Fruit fly (Drosophila melanogaster) whole organism, embryonic: Measurements from ENCODE around the gene Eig71Eg.
A peak's percentile ranks its signal among the peaks of the same experiment; 100 is the strongest.

Experiments
- Atf6 ChIP-seq: fragments of 200-800 bp; sonication (Bioruptor generic); IDR thresholded peaks from 2 replicates; pipeline ENCODE4 v1.3.6; 2022; ENCODE audit warnings: missing biosample characterization, missing genetic modification characterization
- B-H1 ChIP-seq: fragments of 200-800 bp; sonication (Bioruptor generic); IDR thresholded peaks from 3 replicates; pipeline ENCODE4 v1.3.6; 2022; ENCODE audit warnings: missing biosample characterization, missing genetic modification characterization
- CG10366 ChIP-seq: fragments of 200-800 bp; sonication (Bioruptor generic); IDR thresholded peaks from 2 replicates; pipeline ENCODE4 v1.3.6; 2022; ENCODE audit warnings: missing biosample characterization, missing genetic modification characterization
- CG11723 ChIP-seq: fragments of 200-800 bp; sonication (Bioruptor generic); optimal IDR thresholded peaks from 2 replicates; lab custom pipeline; 2017; ENCODE audit warnings: missing biosample characterization, mild to moderate bottlenecking, missing genetic modification characterization
- CG13123 ChIP-seq: fragments of 200-800 bp; sonication (Bioruptor generic); optimal IDR thresholded peaks from 2 replicates; lab custom pipeline; 2016; ENCODE audit warnings: missing biosample characterization, missing genetic modification characterization
- CG13296 ChIP-seq: fragments of 200-800 bp; sonication (Bioruptor generic); optimal IDR thresholded peaks from 3 replicates; lab custom pipeline; 2018; ENCODE audit warnings: missing biosample characterization, mild to moderate bottlenecking, missing genetic modification characterization
- CG14441 ChIP-seq: fragments of 200-800 bp; sonication (Bioruptor generic); IDR thresholded peaks from 2 replicates; pipeline ENCODE4 v1.3.6; 2022; ENCODE audit warnings: missing biosample characterization, missing genetic modification characterization
- CG16863 ChIP-seq: fragments of 200-800 bp; sonication (Bioruptor generic); optimal IDR thresholded peaks from 3 replicates; lab custom pipeline; 2016; ENCODE audit warnings: missing biosample characterization, missing genetic modification characterization
- CG17361 ChIP-seq: fragments of 200-800 bp; sonication (Bioruptor generic); IDR thresholded peaks from 3 replicates; pipeline ENCODE4 v1.3.6; 2022; ENCODE audit warnings: missing biosample characterization, missing genetic modification characterization
- CG17829 ChIP-seq: fragments of 200-800 bp; optimal IDR thresholded peaks from 2 replicates; lab custom pipeline; 2019; ENCODE audit warnings: missing biosample characterization, mild to moderate bottlenecking, missing genetic modification characterization, moderate library complexity
- CG18262 ChIP-seq: fragments of 200-800 bp; optimal IDR thresholded peaks from 3 replicates; lab custom pipeline; 2019; ENCODE audit warnings: missing biosample characterization, mild to moderate bottlenecking, missing genetic modification characterization, moderate library complexity
- CG18599 ChIP-seq: fragments of 200-800 bp; sonication (Bioruptor generic); optimal IDR thresholded peaks from 3 replicates; lab custom pipeline; 2017; ENCODE audit warnings: missing biosample characterization, missing genetic modification characterization, mild to moderate bottlenecking, moderate library complexity, missing genetic modification reagents
- CG31388 ChIP-seq: fragments of 200-800 bp; sonication (Bioruptor generic); optimal IDR thresholded peaks from 2 replicates; lab custom pipeline; 2016; ENCODE audit warnings: missing biosample characterization, missing genetic modification characterization
- CG3281 ChIP-seq: fragments of 200-800 bp; sonication (Bioruptor generic); optimal IDR thresholded peaks from 3 replicates; lab custom pipeline; 2017; ENCODE audit warnings: missing biosample characterization, mild to moderate bottlenecking, missing genetic modification characterization
- CG3407 ChIP-seq: fragments of 200-800 bp; sonication (Bioruptor generic); optimal IDR thresholded peaks from 2 replicates; lab custom pipeline; 2018; ENCODE audit warnings: missing biosample characterization, mild to moderate bottlenecking, missing genetic modification characterization
- CG34422 ChIP-seq: fragments of 200-800 bp; sonication (Bioruptor generic); IDR thresholded peaks from 3 replicates; pipeline ENCODE4 v1.3.6; 2022; ENCODE audit warnings: missing biosample characterization, missing genetic modification characterization
- CG4328 ChIP-seq: fragments of 200-800 bp; sonication (Bioruptor generic); optimal IDR thresholded peaks from 3 replicates; lab custom pipeline; 2017; ENCODE audit warnings: missing biosample characterization, missing genetic modification reagents, missing genetic modification characterization
- CG4707 ChIP-seq: fragments of 200-800 bp; sonication (Bioruptor generic); optimal IDR thresholded peaks from 2 replicates; lab custom pipeline; 2018; ENCODE audit warnings: missing biosample characterization, mild to moderate bottlenecking, missing genetic modification characterization, moderate library complexity
- CG6765 ChIP-seq: fragments of 200-800 bp; sonication (Bioruptor generic); optimal IDR thresholded peaks from 3 replicates; lab custom pipeline; 2017; ENCODE audit warnings: missing biosample characterization, mild to moderate bottlenecking, missing genetic modification characterization
- CG7928 ChIP-seq: fragments of 200-800 bp; sonication (Bioruptor generic); optimal IDR thresholded peaks from 2 replicates; lab custom pipeline; 2017; ENCODE audit warnings: missing biosample characterization, mild to moderate bottlenecking, missing genetic modification characterization
- CG7963 ChIP-seq: fragments of 200-800 bp; sonication (Bioruptor generic); IDR thresholded peaks from 3 replicates; pipeline ENCODE4 v1.3.6; 2022; ENCODE audit warnings: missing biosample characterization, missing genetic modification characterization; ENCODE audit not compliant: partially characterized antibody
- CG8089 ChIP-seq: fragments of 200-800 bp; sonication (Bioruptor generic); optimal IDR thresholded peaks from 3 replicates; lab custom pipeline; 2016; ENCODE audit warnings: missing biosample characterization, missing genetic modification characterization
- CG8281 ChIP-seq: fragments of 200-800 bp; sonication (Bioruptor generic); optimal IDR thresholded peaks from 2 replicates; lab custom pipeline; 2018; ENCODE audit warnings: missing biosample characterization, mild to moderate bottlenecking, missing genetic modification characterization, moderate library complexity
- CG8290 ChIP-seq, 3 experiments: fragments of 200-800 bp; sonication (Bioruptor generic); optimal IDR thresholded peaks; 2 replicates each; lab custom pipeline; 2016 to 2019; ENCODE audit warnings: missing biosample characterization in 3 of 3, missing genetic modification characterization in 3 of 3, mild to moderate bottlenecking in 2 of 3, moderate library complexity in 1 of 3
- CG8388 ChIP-seq: fragments of 200-800 bp; sonication (Bioruptor generic); optimal IDR thresholded peaks from 2 replicates; lab custom pipeline; 2019; ENCODE audit warnings: missing biosample characterization, mild to moderate bottlenecking, missing genetic modification characterization, moderate library complexity
- CG9876 ChIP-seq: fragments of 200-800 bp; sonication (Bioruptor generic); optimal IDR thresholded peaks from 2 replicates; lab custom pipeline; 2016; ENCODE audit warnings: missing biosample characterization, missing genetic modification characterization
- CHES-1-like ChIP-seq: fragments of 200-800 bp; sonication (Bioruptor generic); optimal IDR thresholded peaks from 2 replicates; lab custom pipeline; 2016; ENCODE audit warnings: missing biosample characterization, missing genetic modification characterization
- Fer1 ChIP-seq: fragments of 200-800 bp; sonication (Bioruptor generic); optimal IDR thresholded peaks from 2 replicates; lab custom pipeline; 2017; ENCODE audit warnings: missing biosample characterization, mild to moderate bottlenecking, missing genetic modification characterization
- HLH3B ChIP-seq: fragments of 200-800 bp; sonication (Bioruptor generic); IDR thresholded peaks from 2 replicates; pipeline ENCODE4 v1.3.6; 2022; ENCODE audit warnings: missing biosample characterization, missing genetic modification characterization
- Lhr ChIP-seq: fragments of 200-800 bp; sonication (Bioruptor generic); optimal IDR thresholded peaks from 3 replicates; lab custom pipeline; 2017; ENCODE audit warnings: mild to moderate bottlenecking, missing biosample characterization, missing genetic modification reagents, missing genetic modification characterization
- Ptx1 ChIP-seq: fragments of 200-800 bp; sonication (Bioruptor generic); IDR thresholded peaks from 2 replicates; pipeline ENCODE4 v1.3.6; 2022; ENCODE audit warnings: missing biosample characterization, missing genetic modification characterization
- Ssrp ChIP-seq: fragments of 200-800 bp; sonication (Bioruptor generic); optimal IDR thresholded peaks from 2 replicates; lab custom pipeline; 2018; ENCODE audit warnings: missing biosample characterization, mild to moderate bottlenecking, missing genetic modification characterization, moderate library complexity
- TFAM ChIP-seq: fragments of 200-800 bp; sonication (Bioruptor generic); optimal IDR thresholded peaks from 2 replicates; lab custom pipeline; 2017; ENCODE audit warnings: missing biosample characterization, missing genetic modification characterization, inconsistent platforms
- bcd ChIP-seq: fragments of 200-800 bp; sonication (Bioruptor generic); optimal IDR thresholded peaks from 2 replicates; lab custom pipeline; 2017; ENCODE audit warnings: missing biosample characterization, mild to moderate bottlenecking, missing genetic modification characterization
- btn ChIP-seq: fragments of 200-800 bp; sonication (Bioruptor generic); optimal IDR thresholded peaks from 2 replicates; lab custom pipeline; 2016; ENCODE audit warnings: missing biosample characterization, missing genetic modification characterization
- chm ChIP-seq: fragments of 200-800 bp; sonication (Bioruptor generic); IDR thresholded peaks from 2 replicates; pipeline ENCODE4 v1.3.6; 2022; ENCODE audit warnings: missing biosample characterization, missing genetic modification characterization
- corto ChIP-seq: fragments of 200-800 bp; sonication (Bioruptor generic); optimal IDR thresholded peaks from 2 replicates; lab custom pipeline; 2016; ENCODE audit warnings: missing biosample characterization, mild to moderate bottlenecking, missing genetic modification characterization, moderate library complexity
- danr ChIP-seq: fragments of 200-800 bp; sonication (Bioruptor generic); IDR thresholded peaks from 2 replicates; pipeline ENCODE4 v1.3.6; 2022; ENCODE audit warnings: missing biosample characterization, missing genetic modification characterization
- dmrt99B ChIP-seq: fragments of 200-800 bp; sonication (Bioruptor generic); optimal IDR thresholded peaks from 2 replicates; lab custom pipeline; 2018; ENCODE audit warnings: missing biosample characterization, mild to moderate bottlenecking, missing genetic modification characterization, moderate library complexity
- lilli ChIP-seq: fragments of 200-800 bp; sonication (Bioruptor generic); optimal IDR thresholded peaks from 3 replicates; lab custom pipeline; 2016; ENCODE audit warnings: missing biosample characterization, missing genetic modification characterization
- nerfin-2 ChIP-seq: fragments of 200-800 bp; sonication (Bioruptor generic); IDR thresholded peaks from 2 replicates; pipeline ENCODE4 v1.3.6; 2022; ENCODE audit warnings: missing biosample characterization, missing genetic modification characterization; ENCODE audit not compliant: partially characterized antibody
- onecut ChIP-seq: fragments of 200-800 bp; sonication (Bioruptor generic); IDR thresholded peaks from 2 replicates; pipeline ENCODE4 v1.3.6; 2022; ENCODE audit warnings: missing biosample characterization, missing genetic modification characterization
- pan ChIP-seq, 4 experiments: fragments of >200 bp in 3 of 4; fragments of 200-800 bp in 1 of 4; sonication (Bioruptor generic) in 1 of 4; optimal IDR thresholded peaks in 3 of 4; IDR thresholded peaks in 1 of 4; 2 replicates each; pipeline versions ENCODE4 v1.3.6 to Lab custom; 2017 to 2022; ENCODE audit warnings: missing biosample characterization in 2 of 4, missing genetic modification characterization in 2 of 4, mixed read lengths in 1 of 4
- peb ChIP-seq: fragments of 200-800 bp; sonication (Bioruptor generic); IDR thresholded peaks from 2 replicates; pipeline ENCODE4 v1.3.6; 2022; ENCODE audit warnings: missing biosample characterization, missing genetic modification characterization
- pros ChIP-seq: fragments of 200-800 bp; sonication (Bioruptor generic); optimal IDR thresholded peaks from 3 replicates; lab custom pipeline; 2019; ENCODE audit warnings: missing biosample characterization, mild to moderate bottlenecking, missing genetic modification characterization, moderate library complexity
- stc ChIP-seq: fragments of 200-800 bp; sonication (Bioruptor generic); IDR thresholded peaks from 2 replicates; pipeline ENCODE4 v1.3.6; 2022; ENCODE audit warnings: missing biosample characterization, missing genetic modification characterization
- tgo ChIP-seq: fragments of 200-800 bp; sonication (Bioruptor generic); IDR thresholded peaks from 3 replicates; pipeline ENCODE4 v1.3.6; 2022; ENCODE audit warnings: missing biosample characterization, missing genetic modification characterization
- wor ChIP-seq: fragments of 200-800 bp; sonication (Bioruptor generic); IDR thresholded peaks from 2 replicates; pipeline ENCODE4 v1.3.6; 2022; ENCODE audit warnings: missing biosample characterization, missing genetic modification characterization

Gene Eig71Eg

dm6 chr3L:15625676-15626414, 31.6 kb upstream of the Eig71Eg start (continued):
- TF ChIP-seq CG10366: peak; percentile 72
- peak; percentile 92 for TF ChIP-seq CG3281 (GFP tag; lab: Kevin White, UChicago)
- peak; percentile 96 for TF ChIP-seq CG18262 (tag; lab: Kevin White, UChicago)
- TF ChIP-seq stc (GFP tag; lab: Robert Waterston, UW): peak; percentile 87
- no peak for TF ChIP-seq pros (GFP tag; lab: Kevin White, UChicago)
- no peak for TF ChIP-seq pan (optimal IDR thresholded peaks at IDR 0.05; lab: Kevin White, UChicago)
- peak in 1 of 2 experiments; percentile 83 for TF ChIP-seq pan (GFP tag; optimal IDR thresholded peaks at IDR 0.05 in 1 of 2, IDR thresholded peaks at IDR 0.05 in 1 of 2)
- peak; percentile 80 for TF ChIP-seq Fer1 (GFP tag; lab: Kevin White, UChicago)
- no peak for TF ChIP-seq btn (GFP tag; lab: Kevin White, UChicago)
- TF ChIP-seq CG6765 (GFP tag; lab: Kevin White, UChicago): peak; percentile 83
- no peak for TF ChIP-seq CG7963 (GFP tag; lab: Robert Waterston, UW)
- peak; percentile 1 for TF ChIP-seq CHES-1-like (GFP tag; lab: Kevin White, UChicago)
- peak; percentile 93 for TF ChIP-seq bcd (GFP tag; lab: Kevin White, UChicago)
- peak; percentile 79 for TF ChIP-seq CG8281
- TF ChIP-seq CG18599 (GFP tag; lab: Kevin White, UChicago): peak; percentile 90
- TF ChIP-seq CG13123 (GFP tag; lab: Kevin White, UChicago): no peak
- peak; percentile 86 for TF ChIP-seq CG14441 (GFP tag; lab: Robert Waterston, UW)
- peak; percentile 93 for TF ChIP-seq CG8388 (GFP tag; lab: Kevin White, UChicago)
- peak; percentile 79 for TF ChIP-seq CG13296
- TF ChIP-seq CG8290 (GFP tag; optimal IDR thresholded peaks at IDR 0.05; lab: Kevin White, UChicago): peak; percentile 70
- peak in 1 of 2 experiments; percentile 28 for TF ChIP-seq CG8290 (tag; optimal IDR thresholded peaks at IDR 0.05; lab: Kevin White, UChicago)
- TF ChIP-seq B-H1 (GFP tag; lab: Robert Waterston, UW): peak; percentile 82
- peak; percentile 52; the same call in 1 of the 2 replicates for TF ChIP-seq danr (GFP tag; lab: Robert Waterston, UW)
- no peak for TF ChIP-seq CG8089 (GFP tag; lab: Kevin White, UChicago)
- TF ChIP-seq Lhr (GFP tag; lab: Kevin White, UChicago): peak; percentile 70
- TF ChIP-seq peb: peak; percentile 46; the same call in 1 of the 2 replicates
- TF ChIP-seq CG7928 (GFP tag; lab: Kevin White, UChicago): peak; percentile 62
- peak; percentile 74 for TF ChIP-seq CG11723
- peak; percentile 91 for TF ChIP-seq CG17829 (tag; lab: Kevin White, UChicago)
- TF ChIP-seq tgo (GFP tag; lab: Robert Waterston, UW): peak; percentile 88
- TF ChIP-seq CG4328 (GFP tag; lab: Kevin White, UChicago): peak; percentile 75
- peak; percentile 24 for TF ChIP-seq CG4707 (GFP tag; lab: Kevin White, UChicago)
- TF ChIP-seq HLH3B (GFP tag; lab: Robert Waterston, UW): peak; percentile 78
- TF ChIP-seq CG34422: peak; percentile 86; the same call in 2 of the 3 replicates
- peak; percentile 55 for TF ChIP-seq lilli (GFP tag; lab: Kevin White, UChicago)
- TF ChIP-seq Atf6: peak; percentile 85
- TF ChIP-seq dmrt99B (tag; lab: Kevin White, UChicago): peak; percentile 98
- peak; percentile 91 for TF ChIP-seq wor
- TF ChIP-seq CG9876 (GFP tag; lab: Kevin White, UChicago): no peak
- TF ChIP-seq Ssrp: peak; percentile 95
- 0 out of 2 replicates have a peak, but pooled peaks have one; percentile 8 for TF ChIP-seq chm (GFP tag; lab: Robert Waterston, UW)
- TF ChIP-seq onecut (GFP tag; lab: Robert Waterston, UW): peak; percentile 45
- TF ChIP-seq Ptx1 (GFP tag; lab: Robert Waterston, UW): peak; percentile 90
- no peak for TF ChIP-seq nerfin-2 (GFP tag; lab: Robert Waterston, UW)
- TF ChIP-seq CG17361: peak; percentile 98
- peak; percentile 55 for TF ChIP-seq CG31388 (GFP tag; lab: Kevin White, UChicago)
- TF ChIP-seq CG16863 (GFP tag; lab: Kevin White, UChicago): no peak
- peak; percentile 86 for TF ChIP-seq CG3407 (GFP tag; lab: Kevin White, UChicago)
- TF ChIP-seq corto (GFP tag; lab: Kevin White, UChicago): peak; percentile 62
- TF ChIP-seq TFAM (GFP tag; lab: Kevin White, UChicago): peak; percentile 42
